Worm (Caenorhabditis elegans) whole organism, mixed stage, embryonic: ENCODE data around the gene ZK938.3.

ENCODE experiments used
- bed-3 ChIP-seq: fragments of 200-800 bp; sonication (Bioruptor generic); optimal IDR thresholded peaks from 3 replicates; lab custom pipeline; 2018; ENCODE audit warnings: mild to moderate bottlenecking, missing genetic modification characterization, moderate library complexity, missing compliant biosample characterization
- ceh-39 ChIP-seq: fragments of 150-350 bp; optimal IDR thresholded peaks from 2 replicates; lab custom pipeline; 2014; ENCODE audit warnings: missing biosample characterization, missing genetic modification characterization
- ceh-43 ChIP-seq: fragments of 200-800 bp; sonication (Bioruptor generic); optimal IDR thresholded peaks from 2 replicates; lab custom pipeline; 2018; ENCODE audit warnings: mild to moderate bottlenecking, missing genetic modification characterization, moderate library complexity, missing compliant biosample characterization
- ceh-83 ChIP-seq: fragments of 200-800 bp; sonication (Bioruptor generic); optimal IDR thresholded peaks from 2 replicates; lab custom pipeline; 2018; ENCODE audit warnings: mild to moderate bottlenecking, missing genetic modification characterization, missing compliant biosample characterization
- ces-1 ChIP-seq: fragments of 150-350 bp; optimal IDR thresholded peaks from 2 replicates; lab custom pipeline; 2014; ENCODE audit warnings: missing biosample characterization, missing genetic modification reagents, missing genetic modification characterization
- cnd-1 ChIP-seq: fragments of 200-800 bp; sonication (Bioruptor generic); optimal IDR thresholded peaks from 2 replicates; lab custom pipeline; 2018; ENCODE audit warnings: mild to moderate bottlenecking, missing genetic modification characterization, missing compliant biosample characterization
- drap-1 ChIP-seq: fragments of 200-800 bp; sonication (Bioruptor generic); optimal IDR thresholded peaks from 3 replicates; lab custom pipeline; 2018; ENCODE audit warnings: mild to moderate bottlenecking, missing genetic modification characterization, missing compliant biosample characterization
- elt-1 ChIP-seq: sonication (generic microtip); optimal IDR thresholded peaks from 2 replicates; lab custom pipeline; 2017; ENCODE audit warnings: missing genetic modification characterization, mild to moderate bottlenecking, missing compliant biosample characterization, antibody characterized with exemption, moderate library complexity, borderline replicate concordance; ENCODE audit not compliant: insufficient read depth
- elt-3 ChIP-seq: fragments of 150-350 bp; optimal IDR thresholded peaks from 2 replicates; lab custom pipeline; 2014; ENCODE audit warnings: missing biosample characterization, missing genetic modification characterization
- flh-1 ChIP-seq: fragments of 200-800 bp; sonication (Bioruptor generic); optimal IDR thresholded peaks from 2 replicates; lab custom pipeline; 2018; ENCODE audit warnings: mild to moderate bottlenecking, missing genetic modification characterization, moderate library complexity, missing compliant biosample characterization
- ham-2 ChIP-seq: fragments of 200-800 bp; sonication (Bioruptor generic); optimal IDR thresholded peaks from 2 replicates; lab custom pipeline; 2018; ENCODE audit warnings: mild to moderate bottlenecking, missing genetic modification characterization, missing compliant biosample characterization
- lin-13 ChIP-seq: fragments of 150-350 bp; optimal IDR thresholded peaks from 2 replicates; lab custom pipeline; 2014; ENCODE audit warnings: missing biosample characterization, missing genetic modification characterization
- lin-32 ChIP-seq: fragments of 200-800 bp; sonication (Bioruptor generic); optimal IDR thresholded peaks from 2 replicates; lab custom pipeline; 2018; ENCODE audit warnings: mild to moderate bottlenecking, missing genetic modification characterization, missing compliant biosample characterization
- lsy-2 ChIP-seq: fragments of 150-350 bp; optimal IDR thresholded peaks from 2 replicates; lab custom pipeline; 2014; ENCODE audit warnings: missing biosample characterization, missing genetic modification characterization
- mab-5 ChIP-seq: fragments of 150-350 bp; optimal IDR thresholded peaks from 2 replicates; lab custom pipeline; 2014; ENCODE audit warnings: missing biosample characterization, missing genetic modification characterization
- mep-1 ChIP-seq: fragments of 150-350 bp; optimal IDR thresholded peaks from 2 replicates; lab custom pipeline; 2017; ENCODE audit warnings: missing biosample characterization, missing genetic modification reagents, missing genetic modification characterization, inconsistent platforms
- mls-2 ChIP-seq: sonication (generic microtip); optimal IDR thresholded peaks from 2 replicates; lab custom pipeline; 2016; ENCODE audit warnings: mild to moderate bottlenecking, missing genetic modification characterization, moderate library complexity, missing compliant biosample characterization
- nhr-12 ChIP-seq: fragments of 150-350 bp; optimal IDR thresholded peaks from 2 replicates; lab custom pipeline; 2014; ENCODE audit warnings: missing biosample characterization, missing genetic modification characterization
- nhr-2 ChIP-seq: fragments of 150-350 bp; optimal IDR thresholded peaks from 2 replicates; lab custom pipeline; 2014; ENCODE audit warnings: missing biosample characterization, missing genetic modification characterization
- nhr-237 ChIP-seq: fragments of 150-350 bp; optimal IDR thresholded peaks from 2 replicates; lab custom pipeline; 2014; ENCODE audit warnings: missing biosample characterization, missing genetic modification characterization
- nhr-28 ChIP-seq: fragments of 150-350 bp; optimal IDR thresholded peaks from 2 replicates; lab custom pipeline; 2014; ENCODE audit warnings: missing biosample characterization, missing genetic modification characterization
- nhr-76 ChIP-seq: sonication (generic microtip); optimal IDR thresholded peaks from 2 replicates; lab custom pipeline; 2017; ENCODE audit warnings: missing biosample characterization, missing genetic modification characterization
- pha-4 ChIP-seq: fragments of 150-350 bp; optimal IDR thresholded peaks from 2 replicates; lab custom pipeline; 2018; ENCODE audit warnings: missing biosample characterization, missing genetic modification reagents, missing genetic modification characterization
- sem-2 ChIP-seq: fragments of 200-800 bp; sonication (Bioruptor generic); optimal IDR thresholded peaks from 2 replicates; lab custom pipeline; 2018; ENCODE audit warnings: mild to moderate bottlenecking, missing genetic modification characterization, missing compliant biosample characterization
- snpc-4 ChIP-seq: fragments of 150-350 bp; optimal IDR thresholded peaks from 2 replicates; lab custom pipeline; 2014; ENCODE audit warnings: missing biosample characterization, missing genetic modification characterization
- tbx-8 ChIP-seq: fragments of 200-800 bp; sonication (Bioruptor generic); optimal IDR thresholded peaks from 2 replicates; lab custom pipeline; 2018; ENCODE audit warnings: mild to moderate bottlenecking, missing genetic modification characterization, moderate library complexity, missing compliant biosample characterization
- unc-120 ChIP-seq: sonication (generic microtip); optimal IDR thresholded peaks from 2 replicates; lab custom pipeline; 2017; ENCODE audit warnings: missing genetic modification characterization, missing compliant biosample characterization; ENCODE audit not compliant: poor library complexity, severe bottlenecking
- unc-39 ChIP-seq: fragments of 150-350 bp; optimal IDR thresholded peaks from 2 replicates; lab custom pipeline; 2014; ENCODE audit warnings: missing biosample characterization, missing genetic modification characterization
- zip-8 ChIP-seq: fragments of 150-350 bp; optimal IDR thresholded peaks from 2 replicates; lab custom pipeline; 2014; ENCODE audit warnings: missing biosample characterization, missing genetic modification characterization
- ztf-11 ChIP-seq: fragments of 150-350 bp; optimal IDR thresholded peaks from 2 replicates; lab custom pipeline; 2014; ENCODE audit warnings: missing biosample characterization, missing genetic modification characterization

Gene ZK938.3

ce11 chrII:9826946-9827345, 6.8 kb downstream of the ZK938.3 start:
- TF ChIP-seq ztf-11 (tag; lab: Kevin White, UChicago), result no peak
- TF ChIP-seq drap-1 (GFP tag; lab: Kevin White, UChicago), result no peak
- TF ChIP-seq ceh-39 (tag; lab: Kevin White, UChicago), result no peak
- TF ChIP-seq ceh-43 (GFP tag; lab: Kevin White, UChicago), result no peak
- TF ChIP-seq elt-1 (tag; lab: Kevin White, UChicago), result no peak
- no peak for TF ChIP-seq flh-1 (GFP tag; lab: Kevin White, UChicago)
- TF ChIP-seq pha-4 (tag; lab: Kevin White, UChicago), result no peak
- no peak for TF ChIP-seq nhr-237 (tag; lab: Kevin White, UChicago)
- no peak for TF ChIP-seq lin-13 (tag; lab: Kevin White, UChicago)
- no peak for TF ChIP-seq lsy-2 (tag; lab: Kevin White, UChicago)
- TF ChIP-seq, all 35 proteins: peak for 0

ce11 chrII:9807519-9807972, 26.2 kb downstream of the ZK938.3 start, which contains the start of gene cyp-13A8:
cyp-13A8 (minus strand) TSS chrII:9807569.
- TF ChIP-seq lin-32 (GFP tag; lab: Kevin White, UChicago), result no peak
- TF ChIP-seq unc-120, result no peak
- no peak for TF ChIP-seq lsy-2 (tag; lab: Kevin White, UChicago)
- TF ChIP-seq nhr-76 (tag; lab: Kevin White, UChicago), result no peak
- TF ChIP-seq mab-5 (tag; lab: Kevin White, UChicago), result no peak
- TF ChIP-seq, all 35 proteins: peak for 0

DNA sequence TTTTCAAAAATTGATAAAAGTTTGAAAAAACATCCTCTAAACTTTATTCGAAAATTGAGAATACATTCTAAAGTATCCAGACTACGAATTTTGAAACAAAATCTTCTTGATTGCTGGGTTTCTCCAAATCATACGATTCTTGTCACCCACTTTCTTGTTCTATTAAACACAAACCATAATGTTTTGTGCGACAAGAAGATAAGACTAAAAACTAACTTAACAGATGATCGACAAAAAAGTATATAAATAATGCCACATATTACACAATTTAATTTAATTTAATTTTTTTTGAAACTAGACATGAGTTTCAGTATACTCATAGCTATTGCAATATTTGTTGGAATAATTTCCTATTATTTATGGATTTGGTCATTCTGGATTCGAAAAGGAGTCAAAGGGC, 30.4 kb downstream of the ZK938.3 start, which contains the start of gene cyp-13A7:
Gene cyp-13A7, plus strand, starts transcription at position 301 of the 400 bp plus-strand sequence.
- no peak for TF ChIP-seq mls-2
- TF ChIP-seq cnd-1 (tag; lab: Kevin White, UChicago), result no peak
- no peak for TF ChIP-seq ham-2 (GFP tag; lab: Kevin White, UChicago)
- TF ChIP-seq pha-4 (tag; lab: Kevin White, UChicago), result no peak
- no peak for TF ChIP-seq nhr-28 (tag; lab: Kevin White, UChicago)
- TF ChIP-seq ceh-39 (tag; lab: Kevin White, UChicago), result no peak
- TF ChIP-seq elt-1 (tag; lab: Kevin White, UChicago), result no peak
- no peak for TF ChIP-seq ces-1
- no peak for TF ChIP-seq bed-3
- TF ChIP-seq nhr-2 (tag; lab: Kevin White, UChicago), result no peak
- no peak for TF ChIP-seq zip-8 (tag; lab: Kevin White, UChicago)
- no peak for TF ChIP-seq sem-2
- no peak for TF ChIP-seq tbx-8 (GFP tag; lab: Kevin White, UChicago)
- no peak for TF ChIP-seq elt-3
- no peak for TF ChIP-seq snpc-4 (tag; lab: Kevin White, UChicago)

ce11 chrII:9802642-9803041, 31.1 kb downstream of the ZK938.3 start, which contains the start of gene cyp-13A6:
cyp-13A6 (minus strand) TSS chrII:9802821.
- TF ChIP-seq unc-120 (no peak), mab-5 (tag; lab: Kevin White, UChicago) (no peak)

ce11 chrII:9800251-9800650, 33.5 kb downstream of the ZK938.3 start, which contains the start of gene cyp-13A5:
cyp-13A5 (minus strand) TSS chrII:9800362.
- TF ChIP-seq mab-5 (tag; lab: Kevin White, UChicago) (no peak), ceh-43 (GFP tag; lab: Kevin White, UChicago) (no peak), nhr-237 (tag; lab: Kevin White, UChicago) (no peak), lin-32 (GFP tag; lab: Kevin White, UChicago) (no peak), mep-1 (tag; lab: Kevin White, UChicago) (no peak), nhr-28 (tag; lab: Kevin White, UChicago) (no peak), ham-2 (GFP tag; lab: Kevin White, UChicago) (no peak), tbx-8 (GFP tag; lab: Kevin White, UChicago) (no peak), ceh-39 (tag; lab: Kevin White, UChicago) (no peak), unc-120 (no peak)

- TF ChIP-seq lin-13 (tag; lab: Kevin White, UChicago) (no peak), nhr-12 (no peak), tbx-8 (GFP tag; lab: Kevin White, UChicago) (no peak), pha-4 (tag; lab: Kevin White, UChicago) (no peak), mep-1 (tag; lab: Kevin White, UChicago) (no peak), sem-2 (no peak), cnd-1 (tag; lab: Kevin White, UChicago) (no peak), zip-8 (tag; lab: Kevin White, UChicago) (no peak), bed-3 (no peak), unc-39 (no peak), mab-5 (tag; lab: Kevin White, UChicago) (no peak), elt-3 (no peak), ham-2 (GFP tag; lab: Kevin White, UChicago) (no peak), mls-2 (no peak), unc-120 (no peak), ceh-83 (no peak), nhr-76 (tag; lab: Kevin White, UChicago) (no peak), ceh-43 (GFP tag; lab: Kevin White, UChicago) (no peak)
Observed at ce11 chrII:9797664-9798063, 36.1 kb downstream of the ZK938.3 start, which contains the start of gene cyp-13A4. cyp-13A4 (minus strand) TSS chrII:9797740.
